Worm (Caenorhabditis elegans) whole organism, young adult: ENCODE results near the gene rpn-3.

Experiments
- K11D2.4 ChIP-seq: fragments of 200-800 bp; sonication (Bioruptor generic); IDR thresholded peaks from 2 replicates; pipeline ENCODE4 v1.3.6; 2022; ENCODE audit warnings: missing genetic modification reagents, missing genetic modification characterization, missing compliant biosample characterization
- T07F8.4 ChIP-seq: sonication (generic microtip); optimal IDR thresholded peaks from 2 replicates; lab custom pipeline; 2016; ENCODE audit warnings: mild to moderate bottlenecking, missing genetic modification characterization, moderate library complexity, missing compliant biosample characterization
- lag-1 ChIP-seq: fragments of 200-800 bp; sonication (Bioruptor generic); IDR thresholded peaks from 2 replicates; pipeline ENCODE4 v1.3.6; 2022; ENCODE audit warnings: missing genetic modification reagents, missing genetic modification characterization, missing compliant biosample characterization

ce11 chrIII:8483853-8484252 lies 36.7 kb downstream of the rpn-3 start, which contains the start of gene F42H10.3:
- TF ChIP-seq T07F8.4 (tag; lab: Kevin White, UChicago) = no peak
- TF ChIP-seq lag-1 (GFP tag; lab: Robert Waterston, UW) = no peak
- no peak for TF ChIP-seq K11D2.4 (GFP tag; lab: Robert Waterston, UW)
